Worm (Caenorhabditis elegans): ENCODE results near the gene cyn-1.

The cyn-1 gene

ce11 chrV:14322743-14323142 is 33.1 kb upstream of the cyn-1 start, which contains the start of gene F47B8.3:
Gene F47B8.3 (minus strand): TSS chrV:14323003.
- peak; percentile 62 for TF ChIP-seq nhr-71 (tag; optimal IDR thresholded peaks at IDR 0.05)
- peak; percentile 50 for TF ChIP-seq blmp-1 (tag; optimal IDR thresholded peaks at IDR 0.05)
- TF ChIP-seq zag-1 (tag; optimal IDR thresholded peaks at IDR 0.05), result no peak
- TF ChIP-seq dpl-1 (GFP tag; optimal IDR thresholded peaks at IDR 0.05), result peak; percentile 20 to 43 (median 23)
- TF ChIP-seq nhr-19 (GFP tag; conservative IDR thresholded peaks at IDR 0.05), result peak; percentile 20; the same call in 1 of the 2 replicates
- TF ChIP-seq isw-1 (GFP tag; IDR thresholded peaks at IDR 0.05), result no peak
- peak; percentile 1 for TF ChIP-seq nhr-90 (tag; optimal IDR thresholded peaks at IDR 0.05; ENCODE audit: poor library complexity)
- TF ChIP-seq lin-14 (GFP tag; optimal IDR thresholded peaks at IDR 0.05), result peak; percentile 92
- no peak for TF ChIP-seq ama-1 (optimal IDR thresholded peaks at IDR 0.05)
- no peak for TF ChIP-seq ztf-11 (tag; optimal IDR thresholded peaks at IDR 0.05)
- no peak for TF ChIP-seq hlh-17 (GFP tag; optimal IDR thresholded peaks at IDR 0.05; ENCODE audit: borderline replicate concordance)
- no peak for TF ChIP-seq nhr-85 (tag)
- peak in 2 of 3 experiments; percentile 17 to 19 for TF ChIP-seq ceh-82 (tag; optimal IDR thresholded peaks at IDR 0.05)
- peak; percentile 93 for TF ChIP-seq pag-3 (tag; optimal IDR thresholded peaks at IDR 0.05; ENCODE audit: borderline replicate concordance, insufficient read depth)
- TF ChIP-seq mep-1 (tag; optimal IDR thresholded peaks at IDR 0.05), result peak; percentile 77
- TF ChIP-seq unc-98 (GFP tag; IDR thresholded peaks at IDR 0.05), result no peak
- no peak for TF ChIP-seq C04F5.9 (tag; optimal IDR thresholded peaks at IDR 0.05)
- TF ChIP-seq unc-30 (tag; optimal IDR thresholded peaks at IDR 0.05), result no peak
- TF ChIP-seq lir-3 (tag; optimal IDR thresholded peaks at IDR 0.05; ENCODE audit: poor library complexity), result peak; percentile 9
- peak; percentile 51 for TF ChIP-seq nhr-47 (tag; optimal IDR thresholded peaks at IDR 0.05)
- no peak for TF ChIP-seq C16A3.4 (tag; optimal IDR thresholded peaks at IDR 0.05)
- TF ChIP-seq mdl-1 (tag; optimal IDR thresholded peaks at IDR 0.05), result peak in 1 of 2 experiments; percentile 59
- no peak for TF ChIP-seq unc-130 (tag; optimal IDR thresholded peaks at IDR 0.05)
- peak; percentile 68 for TF ChIP-seq snu-23 (GFP tag; optimal IDR thresholded peaks at IDR 0.05)
- peak; percentile 61 to 82 for TF ChIP-seq efl-1 (optimal IDR thresholded peaks at IDR 0.05)
- peak; percentile 37 to 60 for TF ChIP-seq efl-1 (GFP tag; optimal IDR thresholded peaks at IDR 0.05 in 1 of 2)
- peak; percentile 55 for TF ChIP-seq snpc-4 (tag; optimal IDR thresholded peaks at IDR 0.05)
- no peak for TF ChIP-seq nhr-76 (tag; optimal IDR thresholded peaks at IDR 0.05)
- peak; percentile 53 for TF ChIP-seq nhr-20 (tag; optimal IDR thresholded peaks at IDR 0.05)
- TF ChIP-seq F16B12.6 (tag; optimal IDR thresholded peaks at IDR 0.05), result no peak
- peak; percentile 52 to 57 for TF ChIP-seq lin-35 (GFP tag; optimal IDR thresholded peaks at IDR 0.05)
- TF ChIP-seq sox-4 (tag; optimal IDR thresholded peaks at IDR 0.05), result no peak
- TF ChIP-seq rnt-1 (tag; optimal IDR thresholded peaks at IDR 0.05), result peak; percentile 47
- TF ChIP-seq fos-1 (tag; optimal IDR thresholded peaks at IDR 0.05), result peak; percentile 22
- TF ChIP-seq vab-15 (tag; optimal IDR thresholded peaks at IDR 0.05), result no peak
- TF ChIP-seq swsn-7 (tag; optimal IDR thresholded peaks at IDR 0.05), result peak; percentile 40
- peak; percentile 85 for TF ChIP-seq fkh-8 (tag; optimal IDR thresholded peaks at IDR 0.05)
- TF ChIP-seq irx-1 (tag; optimal IDR thresholded peaks at IDR 0.05), result no peak
- no peak for TF ChIP-seq skn-1 (tag; optimal IDR thresholded peaks at IDR 0.05)
- TF ChIP-seq lsy-2 (tag; optimal IDR thresholded peaks at IDR 0.05), result peak; percentile 19 to 60
- TF ChIP-seq fkh-10 (GFP tag; optimal IDR thresholded peaks at IDR 0.05), result no peak
- TF ChIP-seq unc-62 (GFP tag; optimal IDR thresholded peaks at IDR 0.05), result no peak
- no peak for TF ChIP-seq lin-13 (GFP tag; optimal IDR thresholded peaks at IDR 0.05)

Data from whole organism, L1 larva.